Worm (Caenorhabditis elegans): ENCODE results near the gene sdz-32.
A peak's percentile ranks its signal among the peaks of the same experiment; 100 is the strongest.

The sdz-32 gene

DNA sequence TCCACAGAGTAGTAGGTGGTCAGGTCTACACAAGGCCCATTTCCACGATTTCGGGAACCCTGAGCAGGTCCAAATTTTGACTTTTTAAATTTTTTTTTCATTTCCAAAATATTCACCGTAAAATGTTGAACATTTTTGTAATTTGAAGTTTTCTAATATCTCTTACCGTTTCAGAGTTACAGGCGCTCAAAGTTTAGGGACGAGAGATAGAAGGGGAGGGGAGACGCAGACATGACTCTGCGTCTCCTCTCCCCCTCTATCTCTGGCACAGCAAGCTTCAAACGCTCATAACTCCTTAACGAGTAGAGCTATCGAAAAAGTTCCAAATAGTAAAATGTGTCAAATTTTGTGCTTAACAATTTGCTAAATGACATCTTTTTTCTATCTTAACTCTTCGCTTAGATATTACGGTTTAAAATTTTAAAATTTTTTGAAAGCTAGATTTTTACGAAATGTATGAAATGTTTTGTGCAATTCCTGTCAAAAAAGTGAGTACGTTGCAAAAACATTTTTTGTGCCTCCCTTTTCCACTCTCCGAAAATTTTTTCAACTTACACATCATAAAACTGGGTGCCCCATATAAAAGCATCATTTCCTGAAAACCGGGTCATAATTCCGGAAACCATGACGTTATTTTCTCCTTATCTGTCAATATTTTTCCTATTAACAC, 41.7 kb downstream of the sdz-32 start, which contains the start of the genes Y49F6B.14 and clec-125:
Gene Y49F6B.14 (minus strand): TSS at position 101 of the 670 bp plus-strand sequence.
Gene clec-125 (plus strand): TSS at position 620 of the 670 bp plus-strand sequence.
- TF ChIP-seq nhr-232 (tag; optimal IDR thresholded peaks at IDR 0.05) (no peak), ama-1 (optimal IDR thresholded peaks at IDR 0.05) (no peak)

DNA sequence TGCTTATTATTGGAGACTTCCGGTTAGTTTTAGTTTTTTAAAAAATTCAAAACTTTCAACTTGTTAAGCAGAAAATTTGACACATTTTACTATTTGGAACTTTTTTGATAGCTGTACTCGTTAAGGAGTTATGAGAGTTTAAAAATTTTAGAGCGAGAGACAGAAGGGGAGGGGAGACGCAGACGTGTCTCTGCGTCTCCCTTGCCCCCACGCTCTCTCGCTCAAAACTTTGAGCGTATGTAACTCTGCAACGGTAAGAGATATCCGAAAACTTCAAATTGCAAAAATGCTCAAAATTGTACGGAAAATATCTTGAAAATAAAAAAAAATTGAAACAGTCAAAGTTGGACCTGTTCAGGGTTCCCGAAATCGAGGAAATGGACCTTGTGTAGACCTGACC, 42.3 kb downstream of the sdz-32 start:
- no peak for TF ChIP-seq dve-1 (tag; optimal IDR thresholded peaks at IDR 0.05)
- no peak for TF ChIP-seq pag-3 (tag; optimal IDR thresholded peaks at IDR 0.05; ENCODE audit: borderline replicate concordance)
- no peak for TF ChIP-seq unc-42 (tag; optimal IDR thresholded peaks at IDR 0.05)
- no peak for TF ChIP-seq sox-2 (GFP tag; IDR thresholded peaks at IDR 0.05)
- no peak for TF ChIP-seq hlh-8 (tag; optimal IDR thresholded peaks at IDR 0.05)
- no peak for TF ChIP-seq nhr-11 (tag; optimal IDR thresholded peaks at IDR 0.05)
- no peak for TF ChIP-seq tbx-7 (tag; optimal IDR thresholded peaks at IDR 0.05)
- TF ChIP-seq ztf-16 (tag; optimal IDR thresholded peaks at IDR 0.05), result no peak
- TF ChIP-seq unc-86 (tag; optimal IDR thresholded peaks at IDR 0.05), result no peak
- TF ChIP-seq ceh-6 (GFP tag; optimal IDR thresholded peaks at IDR 0.05), result no peak
- TF ChIP-seq syd-9 (tag; optimal IDR thresholded peaks at IDR 0.05), result no peak
- TF ChIP-seq sdc-2 (tag; optimal IDR thresholded peaks at IDR 0.05), result no peak
- no peak for TF ChIP-seq elt-4 (tag; optimal IDR thresholded peaks at IDR 0.05)
- no peak for TF ChIP-seq F13H6.1 (tag; optimal IDR thresholded peaks at IDR 0.05)

DNA sequence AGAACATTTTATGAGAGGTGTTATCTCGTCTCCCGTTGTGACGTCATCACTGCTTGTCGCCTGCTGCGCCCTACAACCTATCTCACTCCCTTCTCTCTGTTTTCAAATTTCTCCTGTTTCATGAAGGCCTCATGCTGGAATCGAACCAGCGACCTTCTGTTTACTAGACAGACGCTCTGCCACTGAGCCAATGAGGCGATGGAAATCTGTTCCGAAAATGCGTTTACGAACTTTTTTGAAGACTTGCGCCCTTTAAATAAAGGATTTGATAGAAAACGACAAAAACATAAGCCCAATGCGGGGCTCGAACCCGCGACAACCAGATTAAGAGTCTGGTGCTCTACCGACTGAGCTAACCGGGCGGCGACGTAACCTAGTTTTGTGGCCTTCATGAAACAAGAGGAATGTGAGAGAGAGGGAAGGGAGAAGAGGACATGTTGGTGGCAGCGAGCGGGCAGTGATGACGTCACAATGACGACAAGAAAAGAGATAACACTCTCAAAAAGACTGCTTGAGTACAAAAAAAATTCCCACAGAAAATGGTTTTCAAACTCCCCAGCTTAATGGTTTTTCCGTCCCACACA, 45.2 kb downstream of the sdz-32 start, which contains the start of gene clec-126:
Gene clec-126 (plus strand): TSS at position 534 of the 584 bp plus-strand sequence.
- TF ChIP-seq ref-2 (tag; optimal IDR thresholded peaks at IDR 0.05) (peak; percentile 81), tbx-2 (tag; optimal IDR thresholded peaks at IDR 0.05) (peak; percentile 76), gmeb-2 (tag; optimal IDR thresholded peaks at IDR 0.05) (peak; percentile 52), fax-1 (tag; optimal IDR thresholded peaks at IDR 0.05) (peak; percentile 44), pat-9 (tag; optimal IDR thresholded peaks at IDR 0.05) (peak; percentile 68), dmd-4 (tag; optimal IDR thresholded peaks at IDR 0.05; ENCODE audit: borderline replicate concordance) (peak; percentile 62), hlh-15 (tag; optimal IDR thresholded peaks at IDR 0.05) (peak; percentile 37), rnt-1 (tag; optimal IDR thresholded peaks at IDR 0.05) (peak; percentile 34), ceh-30 (tag; optimal IDR thresholded peaks at IDR 0.05) (no peak), ceh-48 (tag; optimal IDR thresholded peaks at IDR 0.05) (peak; percentile 53), C08G9.2 (tag; optimal IDR thresholded peaks at IDR 0.05) (peak; percentile 67), ceh-31 (tag; optimal IDR thresholded peaks at IDR 0.05) (peak; percentile 54), K09A11.1 (tag; optimal IDR thresholded peaks at IDR 0.05; ENCODE audit: insufficient read depth) (peak; percentile 69), hlh-6 (tag; optimal IDR thresholded peaks at IDR 0.05) (peak; percentile 85), eyg-1 (tag; optimal IDR thresholded peaks at IDR 0.05) (peak; percentile 81), lim-6 (tag; optimal IDR thresholded peaks at IDR 0.05) (peak; percentile 43), elt-2 (tag; optimal IDR thresholded peaks at IDR 0.05) (peak; percentile 93), K02D7.2 (tag; optimal IDR thresholded peaks at IDR 0.05) (peak; percentile 61), fkh-6 (tag; optimal IDR thresholded peaks at IDR 0.05) (peak; percentile 76), zip-5 (tag; optimal IDR thresholded peaks at IDR 0.05) (peak; percentile 65), che-1 (tag; optimal IDR thresholded peaks at IDR 0.05) (peak; percentile 75), madf-2 (tag; optimal IDR thresholded peaks at IDR 0.05) (peak; percentile 77), ets-4 (tag; optimal IDR thresholded peaks at IDR 0.05) (peak; percentile 5), ceh-2 (tag; optimal IDR thresholded peaks at IDR 0.05) (peak; percentile 67), nhr-11 (tag; optimal IDR thresholded peaks at IDR 0.05) (no peak), pag-3 (tag; optimal IDR thresholded peaks at IDR 0.05; ENCODE audit: borderline replicate concordance) (peak; percentile 19), hlh-30 (tag; optimal IDR thresholded peaks at IDR 0.05; ENCODE audit: insufficient read depth) (peak; percentile 43), ceh-24 (tag; optimal IDR thresholded peaks at IDR 0.05) (no peak), nhr-232 (tag; optimal IDR thresholded peaks at IDR 0.05) (peak; percentile 72), ceh-22 (tag; optimal IDR thresholded peaks at IDR 0.05) (no peak), ama-1 (optimal IDR thresholded peaks at IDR 0.05) (no peak), odd-2 (tag; optimal IDR thresholded peaks at IDR 0.05) (peak; percentile 58), lin-11 (tag; optimal IDR thresholded peaks at IDR 0.05) (peak; percentile 64), pax-1 (tag; optimal IDR thresholded peaks at IDR 0.05) (no peak), ceh-45 (GFP tag; IDR thresholded peaks at IDR 0.05) (0 out of 2 replicates have a peak, but pooled peaks have one; percentile 7), ztf-16 (tag; optimal IDR thresholded peaks at IDR 0.05) (peak; percentile 45), pha-2 (tag; optimal IDR thresholded peaks at IDR 0.05) (peak; percentile 67)
